Worm (Caenorhabditis elegans) whole organism, L4/young adult: ENCODE results near the gene nhr-30.

Source experiments
- W03F9.2 ChIP-seq: fragments of 150-350 bp; optimal IDR thresholded peaks from 2 replicates; lab custom pipeline; 2014; ENCODE audit warnings: missing biosample characterization, missing genetic modification characterization
- dao-5 ChIP-seq: sonication (generic microtip); optimal IDR thresholded peaks from 2 replicates; lab custom pipeline; 2016; ENCODE audit warnings: missing genotype, missing genetic modification characterization, moderate library complexity, missing compliant biosample characterization
- him-1 ChIP-seq: sonication (generic microtip); optimal IDR thresholded peaks from 2 replicates; lab custom pipeline; 2016; ENCODE audit warnings: missing genotype, missing genetic modification reagents, missing genetic modification characterization, missing compliant biosample characterization

The nhr-30 gene

ce11 chrV:9047555-9048049 lies 2.6 kb downstream of the nhr-30 start, which contains the start of gene C25E10.17:
Gene C25E10.17, minus strand, starts transcription at chrV:9047605.
- no peak for TF ChIP-seq him-1
- no peak for TF ChIP-seq W03F9.2
- TF ChIP-seq dao-5 (tag; lab: Kevin White, UChicago) = no peak

ce11 chrV:9049271-9049670 lies 4.3 kb downstream of the nhr-30 start:
- TF ChIP-seq W03F9.2 (no peak), dao-5 (tag; lab: Kevin White, UChicago) (no peak), him-1 (no peak)

- TF ChIP-seq dao-5 (tag; lab: Kevin White, UChicago) (no peak), W03F9.2 (no peak), him-1 (no peak)
These were observed 6.1 kb downstream of the nhr-30 start, which contains the start of gene C25E10.7 for ce11 chrV:9051100-9051499. Gene C25E10.7, minus strand, starts transcription at chrV:9051200.

ce11 chrV:9053235-9053634 lies 8.3 kb downstream of the nhr-30 start:
- TF ChIP-seq W03F9.2 (no peak), dao-5 (tag; lab: Kevin White, UChicago) (no peak), him-1 (no peak)

- TF ChIP-seq dao-5 (tag; lab: Kevin White, UChicago) (no peak), W03F9.2 (no peak), him-1 (no peak)
These were observed 9.0 kb downstream of the nhr-30 start, which contains the start of gene C25E10.8 for ce11 chrV:9053969-9054368. Gene C25E10.8, minus strand, starts transcription at chrV:9054069.

- TF ChIP-seq W03F9.2 = no peak
- no peak for TF ChIP-seq dao-5 (tag; lab: Kevin White, UChicago)
- no peak for TF ChIP-seq him-1
These were observed 9.8 kb downstream of the nhr-30 start, which contains the start of gene swm-1 for ce11 chrV:9054771-9055170. Gene swm-1, minus strand, starts transcription at chrV:9054871.

ce11 chrV:9055644-9056043 lies 10.7 kb downstream of the nhr-30 start:
- TF ChIP-seq W03F9.2 = no peak
- no peak for TF ChIP-seq him-1
- no peak for TF ChIP-seq dao-5 (tag; lab: Kevin White, UChicago)

ce11 chrV:9056253-9056652 lies 11.3 kb downstream of the nhr-30 start, which contains the start of gene C25E10.10:
Gene C25E10.10, minus strand, starts transcription at chrV:9056353.
- TF ChIP-seq W03F9.2 = no peak
- TF ChIP-seq dao-5 (tag; lab: Kevin White, UChicago) = no peak
- no peak for TF ChIP-seq him-1

- TF ChIP-seq dao-5 (tag; lab: Kevin White, UChicago) = no peak
- no peak for TF ChIP-seq him-1
- TF ChIP-seq W03F9.2 = no peak
These were observed 13.7 kb downstream of the nhr-30 start, which contains the start of gene C25E10.11 for ce11 chrV:9058627-9059026. Gene C25E10.11, minus strand, starts transcription at chrV:9058727.

ce11 chrV:9059468-9059867 lies 14.5 kb downstream of the nhr-30 start, which contains the start of the genes C25E10.16 and C25E10.13:
Gene C25E10.16, minus strand, starts transcription at chrV:9059568.
Gene C25E10.13, plus strand, starts transcription at chrV:9059723.
- TF ChIP-seq him-1 (no peak), W03F9.2 (no peak), dao-5 (tag; lab: Kevin White, UChicago) (no peak)

ce11 chrV:9062341-9062740 lies 17.4 kb downstream of the nhr-30 start, which contains the start of gene C25E10.12:
Gene C25E10.12, minus strand, starts transcription at chrV:9062441.
- TF ChIP-seq dao-5 (tag; lab: Kevin White, UChicago) (no peak), him-1 (no peak), W03F9.2 (no peak)

- TF ChIP-seq W03F9.2 (no peak), dao-5 (tag; lab: Kevin White, UChicago) (no peak), him-1 (no peak)
These were observed 18.2 kb downstream of the nhr-30 start for ce11 chrV:9063134-9063533.

ce11 chrV:9065001-9065400 lies 20.0 kb downstream of the nhr-30 start:
- TF ChIP-seq dao-5 (tag; lab: Kevin White, UChicago) (no peak), W03F9.2 (no peak), him-1 (no peak)

- no peak for TF ChIP-seq dao-5 (tag; lab: Kevin White, UChicago)
- no peak for TF ChIP-seq W03F9.2
- TF ChIP-seq him-1 = no peak
These were observed 20.9 kb downstream of the nhr-30 start for ce11 chrV:9065915-9066314.

ce11 chrV:9067678-9068077 lies 22.7 kb downstream of the nhr-30 start, which contains the start of gene fip-2:
Gene fip-2, plus strand, starts transcription at chrV:9067978.
- TF ChIP-seq W03F9.2 = no peak
- TF ChIP-seq him-1 = no peak
- TF ChIP-seq dao-5 (tag; lab: Kevin White, UChicago) = no peak

ce11 chrV:9069680-9070079 lies 24.7 kb downstream of the nhr-30 start, which contains the start of gene T27E4.5:
Gene T27E4.5, minus strand, starts transcription at chrV:9069780.
- TF ChIP-seq W03F9.2 = no peak
- no peak for TF ChIP-seq him-1
- TF ChIP-seq dao-5 (tag; lab: Kevin White, UChicago) = no peak
